Fruit fly (Drosophila melanogaster) S2 (cell line): ENCODE data around the gene Ctr1A.

Source experiments
- CG8478 ChIP-seq: fragments of >200 bp; optimal IDR thresholded peaks from 2 replicates; lab custom pipeline; 2018
- CTCF ChIP-seq, 2 experiments: fragments of >200 bp; optimal IDR thresholded peaks; 2 replicates each; lab custom pipeline; 2018

- TF ChIP-seq CG8478 (lab: Kevin White, UChicago) (no peak), CTCF (optimal IDR thresholded peaks at IDR 0.05; lab: Kevin White, UChicago) (no peak)
These were observed 20.0 kb downstream of the Ctr1A start, which contains the start of gene Fum2 for dm6 chrX:6681467-6681866.
